Fruit fly (Drosophila melanogaster): ENCODE results near the gene Vsx1.

Vsx1 gene

dm6 chrX:5608472-5608871 is 14.4 kb downstream of the Vsx1 start:
- TF ChIP-seq noc (tag; optimal IDR thresholded peaks at IDR 0.05), result no peak

- no peak for TF ChIP-seq noc (tag; optimal IDR thresholded peaks at IDR 0.05)
Measured at dm6 chrX:5612977-5613376, 18.9 kb downstream of the Vsx1 start.

- TF ChIP-seq noc (tag; optimal IDR thresholded peaks at IDR 0.05), result no peak
Measured at dm6 chrX:5614367-5614766, 20.3 kb downstream of the Vsx1 start, which contains the start of gene CG34435. Gene CG34435 (minus strand): TSS chrX:5614467.

dm6 chrX:5616270-5616669 is 22.2 kb downstream of the Vsx1 start, which contains the start of gene CG34434:
Gene CG34434 (minus strand): TSS chrX:5616370.
- no peak for TF ChIP-seq noc (tag; optimal IDR thresholded peaks at IDR 0.05)

dm6 chrX:5618562-5618961 is 24.5 kb downstream of the Vsx1 start, which contains the start of gene RhoGAP5A:
Gene RhoGAP5A (minus strand): TSS chrX:5618806.
- TF ChIP-seq noc (tag; optimal IDR thresholded peaks at IDR 0.05), result no peak

- TF ChIP-seq noc (tag; optimal IDR thresholded peaks at IDR 0.05), result no peak
Measured at dm6 chrX:5621893-5622803, 28.1 kb downstream of the Vsx1 start, which contains the start of the genes Mlc-c and Pop1. Gene Mlc-c (minus strand): TSS chrX:5622539. Gene Pop1 (plus strand): TSS chrX:5622648.

dm6 chrX:5634714-5635113 is 40.7 kb downstream of the Vsx1 start:
- TF ChIP-seq noc (tag; optimal IDR thresholded peaks at IDR 0.05), result no peak

dm6 chrX:5636529-5637099 is 42.6 kb downstream of the Vsx1 start:
- TF ChIP-seq noc (tag; optimal IDR thresholded peaks at IDR 0.05), result no peak

dm6 chrX:5637543-5637942 is 43.5 kb downstream of the Vsx1 start:
- no peak for TF ChIP-seq noc (tag; optimal IDR thresholded peaks at IDR 0.05)

- TF ChIP-seq noc (tag; optimal IDR thresholded peaks at IDR 0.05), result no peak
Measured at dm6 chrX:5638588-5638987, 44.5 kb downstream of the Vsx1 start.

dm6 chrX:5639083-5639482 is 45.0 kb downstream of the Vsx1 start:
- TF ChIP-seq noc (tag; optimal IDR thresholded peaks at IDR 0.05), result no peak

- no peak for TF ChIP-seq noc (tag; optimal IDR thresholded peaks at IDR 0.05)
Measured at dm6 chrX:5646228-5646627, 52.2 kb downstream of the Vsx1 start.

dm6 chrX:5648437-5648959 is 54.4 kb downstream of the Vsx1 start, which contains the start of gene OtopLa:
Gene OtopLa (minus strand): TSS chrX:5648487.
- no peak for TF ChIP-seq noc (tag; optimal IDR thresholded peaks at IDR 0.05)

- TF ChIP-seq noc (tag; optimal IDR thresholded peaks at IDR 0.05), result no peak
Measured at dm6 chrX:5649387-5649786, 55.3 kb downstream of the Vsx1 start.

dm6 chrX:5649998-5650397 is 55.9 kb downstream of the Vsx1 start:
- no peak for TF ChIP-seq noc (tag; optimal IDR thresholded peaks at IDR 0.05)

- no peak for TF ChIP-seq noc (tag; optimal IDR thresholded peaks at IDR 0.05)
Measured at dm6 chrX:5661971-5662370, 67.9 kb downstream of the Vsx1 start.
